Worm (Caenorhabditis elegans) whole organism, young adult: ENCODE measurements around the gene C04H5.7.

Experiments
- B0035.1 ChIP-seq: sonication (generic microtip); optimal IDR thresholded peaks from 2 replicates; lab custom pipeline; 2016; ENCODE audit warnings: missing genetic modification characterization, mild to moderate bottlenecking, missing compliant biosample characterization, missing genotype, missing genetic modification reagents
- D2030.7 ChIP-seq: fragments of 200-800 bp; sonication (Bioruptor generic); IDR thresholded peaks from 2 replicates; pipeline ENCODE4 v1.3.6; 2022; ENCODE audit warnings: missing genetic modification reagents, missing genetic modification characterization, missing compliant biosample characterization
- F23B12.7 ChIP-seq: sonication (generic microtip); optimal IDR thresholded peaks from 2 replicates; lab custom pipeline; 2017; ENCODE audit warnings: missing genetic modification characterization, mild to moderate bottlenecking, missing compliant biosample characterization, antibody characterized with exemption, moderate library complexity; ENCODE audit not compliant: insufficient read depth
- F33H1.4 ChIP-seq: fragments of 200-800 bp; sonication (Bioruptor generic); IDR thresholded peaks from 2 replicates; pipeline ENCODE4 v1.3.6; 2022; ENCODE audit warnings: missing genetic modification reagents, missing genetic modification characterization, missing compliant biosample characterization
- F39B2.1 ChIP-seq: fragments of 200-800 bp; sonication (Bioruptor generic); IDR thresholded peaks from 2 replicates; pipeline ENCODE4 v1.3.6; 2022; ENCODE audit warnings: missing genetic modification reagents, missing genetic modification characterization, missing compliant biosample characterization
- F55B11.4 ChIP-seq: sonication (generic microtip); optimal IDR thresholded peaks from 2 replicates; lab custom pipeline; 2016; ENCODE audit warnings: missing compliant biosample characterization, missing genetic modification characterization, borderline replicate concordance; ENCODE audit not compliant: insufficient read depth
- F57A8.1 ChIP-seq: fragments of 200-800 bp; sonication (Bioruptor generic); optimal IDR thresholded peaks from 2 replicates; lab custom pipeline; 2018; ENCODE audit warnings: mild to moderate bottlenecking, missing genetic modification characterization, moderate library complexity, missing compliant biosample characterization
- K11D2.4 ChIP-seq: fragments of 200-800 bp; sonication (Bioruptor generic); IDR thresholded peaks from 2 replicates; pipeline ENCODE4 v1.3.6; 2022; ENCODE audit warnings: missing genetic modification reagents, missing genetic modification characterization, missing compliant biosample characterization
- K12H6.12 ChIP-seq: fragments of 200-800 bp; sonication (Bioruptor generic); optimal IDR thresholded peaks from 2 replicates; lab custom pipeline; 2018; ENCODE audit warnings: mild to moderate bottlenecking, missing genetic modification characterization, missing compliant biosample characterization
- T26A5.8 ChIP-seq: sonication (generic microtip); optimal IDR thresholded peaks from 2 replicates; lab custom pipeline; 2016; ENCODE audit warnings: missing genetic modification characterization, missing compliant biosample characterization
- Y79H2A.3 ChIP-seq: fragments of 200-800 bp; sonication (Bioruptor generic); conservative IDR thresholded peaks from 2 replicates; pipeline ENCODE4 v1.3.6; 2022; ENCODE audit warnings: missing genetic modification reagents, missing genetic modification characterization, missing compliant biosample characterization
- Y95B8A.8 ChIP-seq: fragments of 200-800 bp; sonication (Bioruptor generic); IDR thresholded peaks from 2 replicates; pipeline ENCODE4 v1.3.6; 2022; ENCODE audit warnings: missing genetic modification reagents, missing genetic modification characterization, missing compliant biosample characterization
- aptf-2 ChIP-seq: fragments of 200-800 bp; sonication (Bioruptor generic); conservative IDR thresholded peaks from 2 replicates; pipeline ENCODE4 v1.3.6; 2022; ENCODE audit warnings: missing genetic modification reagents, missing genetic modification characterization, missing compliant biosample characterization
- athp-1 ChIP-seq: sonication (generic microtip); optimal IDR thresholded peaks from 2 replicates; lab custom pipeline; 2017; ENCODE audit warnings: mild to moderate bottlenecking, missing genetic modification characterization, missing compliant biosample characterization
- attf-3 ChIP-seq: fragments of 200-800 bp; sonication (Bioruptor generic); conservative IDR thresholded peaks from 2 replicates; pipeline ENCODE4 v1.3.6; 2022; ENCODE audit warnings: missing genetic modification reagents, missing genetic modification characterization, missing compliant biosample characterization
- bed-1 ChIP-seq: fragments of 200-800 bp; sonication (Bioruptor generic); IDR thresholded peaks from 2 replicates; pipeline ENCODE4 v1.3.6; 2022; ENCODE audit warnings: missing genetic modification reagents, missing genetic modification characterization, missing compliant biosample characterization
- cebp-1 ChIP-seq, 2 experiments: fragments of 200-800 bp in 1 of 2; sonication (Bioruptor generic) in 1 of 2; sonication (generic microtip) in 1 of 2; IDR thresholded peaks in 1 of 2; optimal IDR thresholded peaks in 1 of 2; 2 replicates each; pipeline versions ENCODE4 v1.3.6 to Lab custom; 2017 to 2022; ENCODE audit warnings: missing compliant biosample characterization in 2 of 2, missing genetic modification characterization in 2 of 2, mild to moderate bottlenecking in 1 of 2, missing genetic modification reagents in 1 of 2, moderate library complexity in 1 of 2
- cebp-2 ChIP-seq: fragments of 200-800 bp; sonication (Bioruptor generic); IDR thresholded peaks from 2 replicates; pipeline ENCODE4 v1.3.6; 2022; ENCODE audit warnings: missing genetic modification characterization, missing compliant biosample characterization
- chd-7 ChIP-seq: sonication (generic microtip); optimal IDR thresholded peaks from 2 replicates; lab custom pipeline; 2016; ENCODE audit warnings: mild to moderate bottlenecking, missing genetic modification characterization, moderate library complexity, missing compliant biosample characterization
- die-1 ChIP-seq: sonication (generic microtip); optimal IDR thresholded peaks from 2 replicates; lab custom pipeline; 2016; ENCODE audit warnings: missing genotype, mild to moderate bottlenecking, missing genetic modification characterization, missing compliant biosample characterization
- dpff-1 ChIP-seq: sonication (generic microtip); optimal IDR thresholded peaks from 2 replicates; lab custom pipeline; 2017; ENCODE audit warnings: mild to moderate bottlenecking, missing genetic modification characterization, missing compliant biosample characterization
- dpl-1 ChIP-seq: fragments of 150-350 bp; optimal IDR thresholded peaks from 2 replicates; lab custom pipeline; 2014; ENCODE audit warnings: missing biosample characterization, missing genetic modification reagents, missing genetic modification characterization
- ekl-4 ChIP-seq: fragments of 200-800 bp; sonication (Bioruptor generic); IDR thresholded peaks from 2 replicates; pipeline ENCODE4 v1.3.6; 2022; ENCODE audit warnings: missing genetic modification reagents, missing genetic modification characterization, missing compliant biosample characterization
- hlh-12 ChIP-seq: sonication (generic microtip); optimal IDR thresholded peaks from 2 replicates; lab custom pipeline; 2016; ENCODE audit warnings: missing genetic modification characterization, missing compliant biosample characterization
- hmg-1.2 ChIP-seq: fragments of 200-800 bp; sonication (Bioruptor generic); IDR thresholded peaks from 2 replicates; pipeline ENCODE4 v1.3.6; 2022; ENCODE audit warnings: missing genetic modification reagents, missing genetic modification characterization, missing compliant biosample characterization
- hsf-1 ChIP-seq: fragments of 200-800 bp; sonication (Bioruptor generic); IDR thresholded peaks from 2 replicates; pipeline ENCODE4 v1.3.6; 2022; ENCODE audit warnings: missing genetic modification reagents, missing genetic modification characterization, missing compliant biosample characterization
- lag-1 ChIP-seq: fragments of 200-800 bp; sonication (Bioruptor generic); IDR thresholded peaks from 2 replicates; pipeline ENCODE4 v1.3.6; 2022; ENCODE audit warnings: missing genetic modification reagents, missing genetic modification characterization, missing compliant biosample characterization
- lin-26 ChIP-seq: fragments of 200-800 bp; sonication (Bioruptor generic); IDR thresholded peaks from 2 replicates; pipeline ENCODE4 v1.3.6; 2022; ENCODE audit warnings: missing genetic modification reagents, missing genetic modification characterization, missing compliant biosample characterization
- lir-1 ChIP-seq: fragments of 200-800 bp; sonication (Bioruptor generic); conservative IDR thresholded peaks from 2 replicates; pipeline ENCODE4 v1.3.6; 2022; ENCODE audit warnings: missing genetic modification reagents, missing genetic modification characterization, missing compliant biosample characterization
- lsl-1 ChIP-seq: fragments of 200-800 bp; sonication (Bioruptor generic); optimal IDR thresholded peaks from 2 replicates; lab custom pipeline; 2018; ENCODE audit warnings: mild to moderate bottlenecking, missing genetic modification characterization, moderate library complexity, missing compliant biosample characterization
- lsy-27 ChIP-seq: sonication (generic microtip); optimal IDR thresholded peaks from 2 replicates; lab custom pipeline; 2017; ENCODE audit warnings: missing genetic modification characterization, mild to moderate bottlenecking, missing compliant biosample characterization, antibody characterized with exemption, missing genotype, borderline replicate concordance; ENCODE audit not compliant: insufficient read depth
- madf-6 ChIP-seq: fragments of 200-800 bp; sonication (Bioruptor generic); IDR thresholded peaks from 2 replicates; pipeline ENCODE4 v1.3.6; 2022; ENCODE audit warnings: missing genetic modification reagents, missing genetic modification characterization, missing compliant biosample characterization
- mcd-1 ChIP-seq: fragments of 200-800 bp; sonication (Bioruptor generic); IDR thresholded peaks from 2 replicates; pipeline ENCODE4 v1.3.6; 2022; ENCODE audit warnings: missing genetic modification reagents, missing genetic modification characterization, missing compliant biosample characterization
- nfya-1 ChIP-seq: sonication (generic microtip); optimal IDR thresholded peaks from 2 replicates; lab custom pipeline; 2017; ENCODE audit warnings: antibody characterized with exemption, missing compliant biosample characterization, missing genetic modification characterization, borderline replicate concordance; ENCODE audit not compliant: insufficient read depth
- nhr-179 ChIP-seq: sonication (generic microtip); optimal IDR thresholded peaks from 2 replicates; lab custom pipeline; 2016; ENCODE audit warnings: mild to moderate bottlenecking, missing genetic modification characterization, missing compliant biosample characterization
- rec-8 ChIP-seq, 2 experiments: sonication (generic microtip); optimal IDR thresholded peaks; 2 replicates each; lab custom pipeline; 2016; ENCODE audit warnings: mild to moderate bottlenecking in 2 of 2, missing genetic modification characterization in 2 of 2, missing genetic modification reagents in 2 of 2, missing genotype in 2 of 2, missing biosample characterization in 1 of 2, missing compliant biosample characterization in 1 of 2, moderate library complexity in 1 of 2
- sea-2 ChIP-seq: fragments of 200-800 bp; sonication (Bioruptor generic); IDR thresholded peaks from 2 replicates; pipeline ENCODE4 v1.3.6; 2022; ENCODE audit warnings: missing genetic modification characterization, missing compliant biosample characterization
- snpc-1.3 ChIP-seq: sonication (generic microtip); optimal IDR thresholded peaks from 2 replicates; lab custom pipeline; 2017; ENCODE audit warnings: missing genetic modification characterization, mild to moderate bottlenecking, missing compliant biosample characterization, antibody characterized with exemption, moderate library complexity, missing genotype, missing genetic modification reagents; ENCODE audit not compliant: insufficient read depth
- sptf-2 ChIP-seq: fragments of 200-800 bp; sonication (Bioruptor generic); optimal IDR thresholded peaks from 2 replicates; lab custom pipeline; 2018; ENCODE audit warnings: mild to moderate bottlenecking, missing genetic modification characterization, missing compliant biosample characterization
- zfh-2 ChIP-seq: fragments of 200-800 bp; sonication (Bioruptor generic); conservative IDR thresholded peaks from 2 replicates; pipeline ENCODE4 v1.3.6; 2022; ENCODE audit warnings: missing genetic modification reagents, missing genetic modification characterization, missing compliant biosample characterization
- zim-3 ChIP-seq: sonication (generic microtip); optimal IDR thresholded peaks from 2 replicates; lab custom pipeline; 2017; ENCODE audit warnings: mild to moderate bottlenecking, missing genetic modification characterization, moderate library complexity, missing compliant biosample characterization
- ztf-18 ChIP-seq: sonication (generic microtip); optimal IDR thresholded peaks from 2 replicates; lab custom pipeline; 2016; ENCODE audit warnings: missing genotype, mild to moderate bottlenecking, missing genetic modification characterization, missing compliant biosample characterization
- ztf-6 ChIP-seq: fragments of 200-800 bp; sonication (Bioruptor generic); IDR thresholded peaks from 2 replicates; pipeline ENCODE4 v1.3.6; 2022; ENCODE audit warnings: missing genetic modification reagents, missing genetic modification characterization, missing compliant biosample characterization

The C04H5.7 gene

DNA sequence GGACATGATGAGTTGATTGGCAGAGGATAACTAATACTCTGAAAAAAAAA is 43.5 kb upstream of the C04H5.7 start, which contains the start of gene cysl-2:
Gene cysl-2, minus strand, starts transcription at position 38 of the 50 bp plus-strand sequence.
- TF ChIP-seq rec-8 (tag; optimal IDR thresholded peaks at IDR 0.05; lab: Kevin White, UChicago) (no peak), mcd-1 (0 out of 2 replicates have a peak, but pooled peaks have one; percentile 3)
- TF ChIP-seq, all 124 proteins: peak for 1

DNA sequence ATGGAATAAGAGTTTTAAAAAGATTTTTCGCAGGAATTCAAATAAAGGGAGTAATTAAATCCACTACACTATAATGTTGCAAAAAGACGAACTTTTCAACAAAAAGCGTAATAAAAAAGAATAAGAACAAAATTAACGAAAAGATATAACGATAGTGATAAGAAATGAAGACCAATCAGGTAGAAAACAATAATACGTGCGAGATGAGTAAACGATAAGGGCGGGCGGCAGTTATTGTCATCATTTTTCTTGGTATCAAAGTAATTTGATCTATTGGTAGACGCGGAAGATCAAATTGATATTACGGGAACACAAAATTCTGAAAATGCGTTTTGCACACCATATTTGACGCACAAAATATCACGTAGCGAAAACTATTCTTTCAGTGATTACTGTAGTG is 43.3 kb upstream of the C04H5.7 start:
- TF ChIP-seq cebp-1 (GFP tag; IDR thresholded peaks at IDR 0.05; lab: Robert Waterston, UW) (no peak), cebp-1 (tag; optimal IDR thresholded peaks at IDR 0.05; lab: Kevin White, UChicago) (no peak), attf-3 (GFP tag; lab: Robert Waterston, UW) (no peak), chd-7 (no peak), F39B2.1 (GFP tag; lab: Robert Waterston, UW) (no peak), ekl-4 (GFP tag; lab: Robert Waterston, UW) (no peak), Y79H2A.3 (no peak), ztf-18 (no peak), F33H1.4 (no peak), sea-2 (GFP tag; lab: Robert Waterston, UW) (no peak), K12H6.12 (tag; lab: Kevin White, UChicago) (no peak), sptf-2 (GFP tag; lab: Kevin White, UChicago) (no peak), lir-1 (GFP tag; lab: Robert Waterston, UW) (no peak), nfya-1 (tag; lab: Kevin White, UChicago) (no peak), D2030.7 (GFP tag; lab: Robert Waterston, UW) (no peak), nhr-179 (tag; lab: Kevin White, UChicago) (no peak), bed-1 (GFP tag; lab: Robert Waterston, UW) (no peak), snpc-1.3 (tag; lab: Kevin White, UChicago) (no peak), cebp-2 (GFP tag; lab: Robert Waterston, UW) (no peak)

DNA sequence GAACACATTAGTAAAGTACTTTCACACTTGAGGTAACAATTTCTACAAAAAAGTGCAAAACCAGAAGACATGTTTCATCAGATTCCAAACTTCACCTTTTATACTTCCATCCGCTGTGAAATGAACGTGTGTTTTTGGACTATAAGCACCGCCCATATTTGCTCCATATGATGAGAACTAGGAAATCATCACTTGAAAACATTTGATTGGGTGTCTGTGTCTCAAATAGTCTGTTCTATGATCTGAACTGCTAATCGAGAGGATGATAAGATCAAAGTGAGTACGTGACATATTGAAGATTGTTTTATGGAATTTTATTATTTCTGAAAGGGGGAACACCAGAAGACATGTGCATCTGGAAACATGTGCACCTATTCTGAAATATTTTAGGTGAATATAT is 42.4 kb upstream of the C04H5.7 start:
- TF ChIP-seq lag-1 (GFP tag; lab: Robert Waterston, UW) (no peak), lin-26 (GFP tag; lab: Robert Waterston, UW) (0 out of 2 replicates have a peak, but pooled peaks have one; percentile 34)

DNA sequence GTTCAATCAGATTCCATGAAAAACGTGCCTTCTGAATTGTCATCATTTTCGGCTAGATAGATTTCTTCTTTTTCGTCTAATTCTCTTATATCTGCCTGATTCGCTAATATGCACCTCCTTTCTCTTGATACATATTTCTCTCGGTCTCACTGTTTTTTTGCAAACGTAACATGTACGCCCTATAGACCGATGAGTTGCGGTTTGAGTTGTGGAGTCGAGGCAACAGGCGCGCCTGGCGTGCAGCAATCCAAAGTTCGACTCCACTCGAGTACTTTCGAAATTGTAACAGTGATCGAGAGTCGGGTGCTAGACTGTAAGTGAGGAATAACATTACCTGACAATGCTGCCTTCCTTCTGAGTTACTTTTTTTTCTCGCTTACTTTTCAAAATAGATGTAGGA is 40.9 kb upstream of the C04H5.7 start:
- TF ChIP-seq ztf-6 (GFP tag; lab: Robert Waterston, UW) (peak; percentile 77; the same call in 1 of the 2 replicates), lsl-1 (GFP tag; lab: Kevin White, UChicago) (peak; percentile 67), F57A8.1 (peak; percentile 92), lsy-27 (tag; lab: Kevin White, UChicago) (peak; percentile 58), zim-3 (peak; percentile 96), dpl-1 (GFP tag; lab: Kevin White, UChicago) (peak; percentile 14), chd-7 (peak; percentile 92), F55B11.4 (peak; percentile 48), Y95B8A.8 (GFP tag; lab: Robert Waterston, UW) (peak; percentile 77; the same call in 1 of the 2 replicates), zfh-2 (GFP tag; lab: Robert Waterston, UW) (0 out of 2 replicates have a peak, but pooled peaks have one; percentile 53), athp-1 (tag; lab: Kevin White, UChicago) (peak; percentile 77), madf-6 (GFP tag; lab: Robert Waterston, UW) (peak; percentile 78), F39B2.1 (GFP tag; lab: Robert Waterston, UW) (no peak), B0035.1 (tag; lab: Kevin White, UChicago) (peak; percentile 59), die-1 (tag; lab: Kevin White, UChicago) (peak; percentile 96), mcd-1 (peak; percentile 71), rec-8 (tag; optimal IDR thresholded peaks at IDR 0.05; lab: Kevin White, UChicago) (peak; percentile 86 to 91), aptf-2 (GFP tag; lab: Robert Waterston, UW) (peak; percentile 72; the same call in 1 of the 2 replicates), K11D2.4 (peak; percentile 83), T26A5.8 (tag; lab: Kevin White, UChicago) (peak; percentile 16), hmg-1.2 (GFP tag; lab: Robert Waterston, UW) (peak; percentile 84), F23B12.7 (tag; lab: Kevin White, UChicago) (peak; percentile 96), hlh-12 (tag; lab: Kevin White, UChicago) (peak; percentile 31), dpff-1 (tag; lab: Kevin White, UChicago) (no peak), hsf-1 (GFP tag; lab: Robert Waterston, UW) (peak; percentile 71; the same call in 1 of the 2 replicates)
